Worm (Caenorhabditis elegans) whole organism, young adult: Measurements from ENCODE around the gene T10B5.10.

Source experiments
- F52B5.7 ChIP-seq: sonication (generic microtip); optimal IDR thresholded peaks from 2 replicates; lab custom pipeline; 2016; ENCODE audit warnings: mild to moderate bottlenecking, missing genetic modification characterization, missing compliant biosample characterization
- ZK185.1 ChIP-seq: sonication (generic microtip); optimal IDR thresholded peaks from 2 replicates; lab custom pipeline; 2016; ENCODE audit warnings: mild to moderate bottlenecking, missing genetic modification characterization, missing compliant biosample characterization; ENCODE audit not compliant: poor library complexity, severe bottlenecking
- ama-1 ChIP-seq, 3 experiments: fragments of 150-350 bp in 1 of 3; sonication (generic microtip) in 2 of 3; optimal IDR thresholded peaks; 2 replicates each; lab custom pipeline; 2014 to 2018; ENCODE audit warnings: missing biosample characterization in 2 of 3, missing genetic modification characterization in 2 of 3, missing genetic modification reagents in 2 of 3
- aptf-2 ChIP-seq: fragments of 200-800 bp; sonication (Bioruptor generic); conservative IDR thresholded peaks from 2 replicates; pipeline ENCODE4 v1.3.6; 2022; ENCODE audit warnings: missing genetic modification reagents, missing genetic modification characterization, missing compliant biosample characterization
- atf-7 ChIP-seq: sonication (generic microtip); optimal IDR thresholded peaks from 2 replicates; lab custom pipeline; 2017; ENCODE audit warnings: mild to moderate bottlenecking, missing genetic modification characterization, missing compliant biosample characterization
- attf-6 ChIP-seq: fragments of 200-800 bp; sonication (Bioruptor generic); IDR thresholded peaks from 2 replicates; pipeline ENCODE4 v1.3.6; 2022; ENCODE audit warnings: missing genetic modification reagents, missing genetic modification characterization, missing compliant biosample characterization
- hmg-20 ChIP-seq: fragments of 200-800 bp; sonication (Bioruptor generic); IDR thresholded peaks from 2 replicates; pipeline ENCODE4 v1.3.6; 2022; ENCODE audit warnings: missing genetic modification reagents, missing genetic modification characterization, missing compliant biosample characterization
- hrde-1 ChIP-seq: sonication (generic microtip); optimal IDR thresholded peaks from 2 replicates; lab custom pipeline; 2016; ENCODE audit warnings: missing genetic modification characterization, mild to moderate bottlenecking, missing compliant biosample characterization, moderate library complexity, missing genotype, missing genetic modification reagents, borderline replicate concordance
- lin-40 ChIP-seq: sonication (generic microtip); optimal IDR thresholded peaks from 2 replicates; lab custom pipeline; 2016; ENCODE audit warnings: missing genetic modification characterization, mild to moderate bottlenecking, missing compliant biosample characterization, missing genotype, missing genetic modification reagents
- pha-4 ChIP-seq: fragments of 150-350 bp; sonication (generic microtip); optimal IDR thresholded peaks from 2 replicates; lab custom pipeline; 2014; ENCODE audit warnings: missing biosample characterization, missing genetic modification reagents, missing genetic modification characterization
- unc-130 ChIP-seq: sonication (generic microtip); optimal IDR thresholded peaks from 2 replicates; lab custom pipeline; 2016; ENCODE audit warnings: missing genetic modification reagents, missing genetic modification characterization, missing compliant biosample characterization
- ztf-18 ChIP-seq: sonication (generic microtip); optimal IDR thresholded peaks from 2 replicates; lab custom pipeline; 2016; ENCODE audit warnings: missing genotype, mild to moderate bottlenecking, missing genetic modification characterization, missing compliant biosample characterization

ce11 chrV:1820749-1821148 is 35.3 kb downstream of the T10B5.10 start:
- no peak for TF ChIP-seq ama-1 (optimal IDR thresholded peaks at IDR 0.05; lab: Kevin White, UChicago)
- TF ChIP-seq ama-1 (GFP tag; optimal IDR thresholded peaks at IDR 0.05; lab: Kevin White, UChicago): no peak
- TF ChIP-seq pha-4: no peak
- no peak for TF ChIP-seq attf-6 (GFP tag; lab: Robert Waterston, UW)
- TF ChIP-seq ztf-18 (tag; lab: Kevin White, UChicago): no peak
- TF ChIP-seq lin-40 (tag; lab: Kevin White, UChicago): no peak
- no peak for TF ChIP-seq hmg-20
- TF ChIP-seq F52B5.7 (tag; lab: Kevin White, UChicago): no peak
- TF ChIP-seq unc-130: no peak
- no peak for TF ChIP-seq hrde-1
- TF ChIP-seq aptf-2: no peak
- no peak for TF ChIP-seq ZK185.1 (tag; lab: Kevin White, UChicago)
- no peak for TF ChIP-seq atf-7
